Worm (Caenorhabditis elegans) whole organism, L4 larva: ENCODE measurements around the gene trcs-2.

Experiments
- F37D6.2 ChIP-seq: sonication (generic microtip); optimal IDR thresholded peaks from 2 replicates; lab custom pipeline; 2016; ENCODE audit warnings: mild to moderate bottlenecking, missing genetic modification characterization, missing compliant biosample characterization
- F49E8.2 ChIP-seq: sonication (generic microtip); optimal IDR thresholded peaks from 2 replicates; lab custom pipeline; 2016; ENCODE audit warnings: missing compliant biosample characterization, mild to moderate bottlenecking, missing genetic modification characterization, borderline replicate concordance
- T20F7.1 ChIP-seq: fragments of 200-800 bp; sonication (Bioruptor generic); optimal IDR thresholded peaks from 2 replicates; lab custom pipeline; 2018; ENCODE audit warnings: mild to moderate bottlenecking, missing genetic modification characterization, missing compliant biosample characterization
- Y105C5A.15 ChIP-seq: fragments of 200-800 bp; sonication (Bioruptor generic); IDR thresholded peaks from 2 replicates; pipeline ENCODE4 v1.3.6; 2022; ENCODE audit warnings: missing genetic modification characterization, missing compliant biosample characterization
- Y5F2A.4 ChIP-seq: fragments of 200-800 bp; sonication (Bioruptor generic); optimal IDR thresholded peaks from 2 replicates; lab custom pipeline; 2018; ENCODE audit warnings: mild to moderate bottlenecking, missing genetic modification characterization, missing compliant biosample characterization
- ZK337.2 ChIP-seq: fragments of 200-800 bp; sonication (Bioruptor generic); IDR thresholded peaks from 2 replicates; pipeline ENCODE4 v1.3.6; 2022; ENCODE audit warnings: missing genetic modification reagents, missing genetic modification characterization, missing compliant biosample characterization
- aly-2 ChIP-seq: sonication (generic microtip); optimal IDR thresholded peaks from 2 replicates; lab custom pipeline; 2018; ENCODE audit warnings: missing biosample characterization, missing genetic modification characterization
- attf-4 ChIP-seq: sonication (generic microtip); optimal IDR thresholded peaks from 3 replicates; lab custom pipeline; 2017; ENCODE audit warnings: missing biosample characterization, missing genetic modification characterization
- ceh-28 ChIP-seq: fragments of 150-350 bp; optimal IDR thresholded peaks from 2 replicates; lab custom pipeline; 2014; ENCODE audit warnings: missing biosample characterization, missing genetic modification reagents, missing genetic modification characterization
- ceh-62 ChIP-seq: sonication (generic microtip); optimal IDR thresholded peaks from 2 replicates; lab custom pipeline; 2017; ENCODE audit warnings: missing biosample characterization, missing genetic modification characterization
- daf-12 ChIP-seq: fragments of 150-350 bp; optimal IDR thresholded peaks from 2 replicates; lab custom pipeline; 2014; ENCODE audit warnings: missing biosample characterization, missing genetic modification reagents, missing genetic modification characterization
- daf-16 ChIP-seq, 3 experiments: sonication (generic microtip); optimal IDR thresholded peaks; 2 replicates each; lab custom pipeline; 2016 to 2017; ENCODE audit warnings: missing genetic modification characterization in 3 of 3, missing genetic modification reagents in 3 of 3, mild to moderate bottlenecking in 2 of 3, missing compliant biosample characterization in 2 of 3, missing biosample characterization in 1 of 3, moderate library complexity in 1 of 3
- daf-8 ChIP-seq: fragments of 200-800 bp; sonication (Bioruptor generic); IDR thresholded peaks from 2 replicates; pipeline ENCODE4 v1.3.6; 2022; ENCODE audit warnings: missing genetic modification characterization, missing compliant biosample characterization
- dmd-6 ChIP-seq: fragments of 200-800 bp; sonication (Bioruptor generic); IDR thresholded peaks from 2 replicates; pipeline ENCODE4 v1.3.6; 2022; ENCODE audit warnings: missing genetic modification reagents, missing genetic modification characterization, missing compliant biosample characterization
- dmd-8 ChIP-seq: fragments of 200-800 bp; sonication (Bioruptor generic); IDR thresholded peaks from 2 replicates; pipeline ENCODE4 v1.3.6; 2022; ENCODE audit warnings: missing genetic modification characterization, missing compliant biosample characterization
- dve-1 ChIP-seq: sonication (generic microtip); optimal IDR thresholded peaks from 2 replicates; lab custom pipeline; 2017; ENCODE audit warnings: antibody characterized with exemption, mild to moderate bottlenecking, missing genetic modification characterization, missing compliant biosample characterization; ENCODE audit not compliant: insufficient read depth
- egl-27 ChIP-seq: sonication (generic microtip); optimal IDR thresholded peaks from 3 replicates; lab custom pipeline; 2017; ENCODE audit warnings: missing biosample characterization, missing genetic modification reagents, missing genetic modification characterization
- egl-43 ChIP-seq: fragments of 200-800 bp; sonication (Bioruptor generic); IDR thresholded peaks from 2 replicates; pipeline ENCODE4 v1.3.6; 2022; ENCODE audit warnings: missing genetic modification reagents, missing genetic modification characterization, missing compliant biosample characterization
- gei-8 ChIP-seq: fragments of 200-800 bp; sonication (Bioruptor generic); optimal IDR thresholded peaks from 2 replicates; lab custom pipeline; 2018; ENCODE audit warnings: mild to moderate bottlenecking, missing genetic modification characterization, missing compliant biosample characterization
- hlh-11 ChIP-seq: fragments of 200-800 bp; sonication (Bioruptor generic); optimal IDR thresholded peaks from 2 replicates; lab custom pipeline; 2018; ENCODE audit warnings: mild to moderate bottlenecking, missing genetic modification characterization, missing compliant biosample characterization
- hlh-30 ChIP-seq: sonication (generic microtip); optimal IDR thresholded peaks from 2 replicates; lab custom pipeline; 2017; ENCODE audit warnings: antibody characterized with exemption, mild to moderate bottlenecking, missing genetic modification characterization, missing compliant biosample characterization; ENCODE audit not compliant: insufficient read depth
- lin-15B ChIP-seq: fragments of 150-350 bp; sonication (generic microtip); optimal IDR thresholded peaks from 3 replicates; lab custom pipeline; 2014; ENCODE audit warnings: missing biosample characterization, missing genetic modification characterization
- lsy-2 ChIP-seq, 2 experiments: fragments of 150-350 bp in 1 of 2; sonication (generic microtip) in 1 of 2; optimal IDR thresholded peaks; 2 replicates each; lab custom pipeline; 2014 to 2017; ENCODE audit warnings: missing biosample characterization in 2 of 2, missing genetic modification characterization in 2 of 2
- madf-9 ChIP-seq: fragments of 200-800 bp; sonication (Bioruptor generic); conservative IDR thresholded peaks from 2 replicates; pipeline ENCODE4 v1.3.6; 2022; ENCODE audit warnings: missing genetic modification reagents, missing genetic modification characterization, missing compliant biosample characterization
- mdl-1 ChIP-seq, 2 experiments: fragments of 150-350 bp in 1 of 2; sonication (generic microtip) in 1 of 2; optimal IDR thresholded peaks; 2 replicates each; lab custom pipeline; 2014 to 2017; ENCODE audit warnings: missing biosample characterization in 2 of 2, missing genetic modification characterization in 2 of 2
- mdt-29 ChIP-seq: fragments of 200-800 bp; sonication (Bioruptor generic); IDR thresholded peaks from 2 replicates; pipeline ENCODE4 v1.3.6; 2022; ENCODE audit warnings: missing genetic modification reagents, missing genetic modification characterization, missing compliant biosample characterization
- mep-1 ChIP-seq: fragments of 150-350 bp; sonication (generic microtip); optimal IDR thresholded peaks from 3 replicates; lab custom pipeline; 2014; ENCODE audit warnings: missing biosample characterization, missing genetic modification characterization
- mxl-2 ChIP-seq: fragments of 200-800 bp; sonication (Bioruptor generic); conservative IDR thresholded peaks from 2 replicates; pipeline ENCODE4 v1.3.6; 2022; ENCODE audit warnings: missing genetic modification reagents, missing genetic modification characterization, missing compliant biosample characterization
- nhr-10 ChIP-seq: fragments of 150-350 bp; optimal IDR thresholded peaks from 2 replicates; lab custom pipeline; 2014; ENCODE audit warnings: missing biosample characterization, missing genetic modification characterization
- nhr-11 ChIP-seq: fragments of 150-350 bp; optimal IDR thresholded peaks from 2 replicates; lab custom pipeline; 2014; ENCODE audit warnings: missing biosample characterization, missing genetic modification characterization
- nhr-237 ChIP-seq: sonication (generic microtip); optimal IDR thresholded peaks from 2 replicates; lab custom pipeline; 2017; ENCODE audit warnings: missing biosample characterization, missing genetic modification characterization
- nhr-28 ChIP-seq: fragments of 150-350 bp; optimal IDR thresholded peaks from 2 replicates; lab custom pipeline; 2014; ENCODE audit warnings: missing biosample characterization, missing genetic modification characterization
- nhr-41 ChIP-seq: fragments of 200-800 bp; sonication (Bioruptor generic); IDR thresholded peaks from 2 replicates; pipeline ENCODE4 v1.3.6; 2022; ENCODE audit warnings: missing genetic modification reagents, missing genetic modification characterization, missing compliant biosample characterization
- nhr-48 ChIP-seq: sonication (generic microtip); optimal IDR thresholded peaks from 2 replicates; lab custom pipeline; 2016; ENCODE audit warnings: mild to moderate bottlenecking, missing genetic modification characterization, missing compliant biosample characterization
- nhr-77 ChIP-seq: fragments of 150-350 bp; optimal IDR thresholded peaks from 2 replicates; lab custom pipeline; 2014; ENCODE audit warnings: missing biosample characterization, missing genetic modification characterization
- pha-4 ChIP-seq, 2 experiments: fragments of 150-350 bp in 1 of 2; fragments of 200-800 bp in 1 of 2; sonication (Bioruptor generic) in 1 of 2; IDR thresholded peaks in 1 of 2; optimal IDR thresholded peaks in 1 of 2; 2 replicates each; pipeline versions ENCODE4 v1.3.6 to Lab custom; 2014 to 2022; ENCODE audit warnings: missing genetic modification characterization in 2 of 2, missing genetic modification reagents in 2 of 2, missing biosample characterization in 1 of 2, missing compliant biosample characterization in 1 of 2
- php-3 ChIP-seq: fragments of 200-800 bp; sonication (Bioruptor generic); IDR thresholded peaks from 2 replicates; pipeline ENCODE4 v1.3.6; 2022; ENCODE audit warnings: missing genetic modification reagents, missing genetic modification characterization, missing compliant biosample characterization
- pqm-1 ChIP-seq: sonication (generic microtip); optimal IDR thresholded peaks from 2 replicates; lab custom pipeline; 2017; ENCODE audit warnings: missing biosample characterization, missing genetic modification characterization
- sdz-12 ChIP-seq: fragments of 200-800 bp; sonication (Bioruptor generic); optimal IDR thresholded peaks from 2 replicates; lab custom pipeline; 2018; ENCODE audit warnings: mild to moderate bottlenecking, missing genetic modification characterization, missing compliant biosample characterization
- set-16 ChIP-seq: fragments of 200-800 bp; sonication (Bioruptor generic); IDR thresholded peaks from 2 replicates; pipeline ENCODE4 v1.3.6; 2022; ENCODE audit warnings: missing genetic modification reagents, missing genetic modification characterization, missing compliant biosample characterization
- snpc-4 ChIP-seq: fragments of 150-350 bp; optimal IDR thresholded peaks from 2 replicates; lab custom pipeline; 2014; ENCODE audit warnings: missing biosample characterization, missing genetic modification characterization
- unc-130 ChIP-seq: sonication (generic microtip); optimal IDR thresholded peaks from 2 replicates; lab custom pipeline; 2016; ENCODE audit warnings: missing genetic modification reagents, missing genetic modification characterization, missing compliant biosample characterization
- unc-62 ChIP-seq, 3 experiments: fragments of 150-350 bp in 1 of 3; sonication (generic microtip); optimal IDR thresholded peaks in 2 of 3; peaks in 1 of 3; 1 replicate in 1 of 3; 2 replicates in 2 of 3; lab custom pipeline; 2014 to 2017; ENCODE audit warnings: missing biosample characterization in 3 of 3, missing genetic modification characterization in 3 of 3, missing genetic modification reagents in 3 of 3, missing genotype in 1 of 3
- zag-1 ChIP-seq: fragments of 150-350 bp; optimal IDR thresholded peaks from 2 replicates; lab custom pipeline; 2014; ENCODE audit warnings: missing biosample characterization, missing genetic modification characterization

Gene trcs-2

ce11 chrII:8703729-8704128 lies 18.5 kb upstream of the trcs-2 start, which contains the start of gene ceh-7 (continued):
- TF ChIP-seq set-16 (GFP tag; lab: Robert Waterston, UW) (no peak), sdz-12 (no peak), unc-130 (GFP tag; lab: Kevin White, UChicago) (no peak)
- TF ChIP-seq, all 104 proteins: peak for 0

ce11 chrII:8704413-8704874 lies 17.8 kb upstream of the trcs-2 start, which contains the start of gene prx-5:
TSS of gene prx-5 (plus strand) at chrII:8704824.
- peak; percentile 35 for TF ChIP-seq pqm-1 (tag; lab: Kevin White, UChicago)
- TF ChIP-seq dve-1, result peak; percentile 32
- no peak for TF ChIP-seq ceh-28
- TF ChIP-seq Y5F2A.4 (GFP tag; lab: Kevin White, UChicago), result no peak
- TF ChIP-seq nhr-28 (tag; lab: Kevin White, UChicago), result peak; percentile 77
- peak; percentile 10 for TF ChIP-seq T20F7.1 (GFP tag; lab: Kevin White, UChicago)
- TF ChIP-seq dmd-6 (GFP tag; lab: Robert Waterston, UW), result peak; percentile 29; the same call in 1 of the 2 replicates
- no peak for TF ChIP-seq gei-8 (GFP tag; lab: Kevin White, UChicago)
- no peak for TF ChIP-seq pha-4 (GFP tag; IDR thresholded peaks at IDR 0.05; lab: Robert Waterston, UW)
- TF ChIP-seq pha-4 (tag; optimal IDR thresholded peaks at IDR 0.05; lab: Kevin White, UChicago), result no peak

- TF ChIP-seq unc-62 (GFP tag; optimal IDR thresholded peaks at IDR 0.05 in 1 of 2; lab: Kevin White, UChicago) (peak in 1 of 2 experiments; percentile 71), unc-62 (tag; optimal IDR thresholded peaks at IDR 0.05; lab: Kevin White, UChicago) (no peak), mdl-1 (tag; optimal IDR thresholded peaks at IDR 0.05; lab: Kevin White, UChicago) (no peak), hlh-11 (tag; lab: Kevin White, UChicago) (peak; percentile 55), nhr-77 (tag; lab: Kevin White, UChicago) (no peak), nhr-11 (peak; percentile 71), egl-43 (GFP tag; lab: Robert Waterston, UW) (no peak), lin-15B (tag; lab: Kevin White, UChicago) (no peak), dmd-8 (GFP tag; lab: Robert Waterston, UW) (no peak), php-3 (GFP tag; lab: Robert Waterston, UW) (no peak), mep-1 (tag; lab: Kevin White, UChicago) (no peak), nhr-237 (tag; lab: Kevin White, UChicago) (no peak), zag-1 (tag; lab: Kevin White, UChicago) (no peak), snpc-4 (tag; lab: Kevin White, UChicago) (no peak), pha-4 (GFP tag; IDR thresholded peaks at IDR 0.05; lab: Robert Waterston, UW) (no peak), pha-4 (tag; optimal IDR thresholded peaks at IDR 0.05; lab: Kevin White, UChicago) (no peak), F49E8.2 (tag; lab: Kevin White, UChicago) (no peak), hlh-30 (peak; percentile 74), daf-16 (GFP tag; optimal IDR thresholded peaks at IDR 0.05; lab: Kevin White, UChicago) (peak in 1 of 2 experiments; percentile 25), daf-16 (tag; optimal IDR thresholded peaks at IDR 0.05; lab: Kevin White, UChicago) (no peak), F37D6.2 (tag; lab: Kevin White, UChicago) (no peak), ceh-62 (tag; lab: Kevin White, UChicago) (no peak), mdt-29 (GFP tag; lab: Robert Waterston, UW) (no peak), lsy-2 (tag; optimal IDR thresholded peaks at IDR 0.05; lab: Kevin White, UChicago) (peak in 1 of 2 experiments; percentile 36)
Measured at ce11 chrII:8707024-8707423, 15.2 kb upstream of the trcs-2 start, which contains the start of gene cup-16. TSS of gene cup-16 (plus strand) at chrII:8707155.

- TF ChIP-seq daf-8 (GFP tag; lab: Robert Waterston, UW) (no peak), Y105C5A.15 (GFP tag; lab: Robert Waterston, UW) (no peak), nhr-48 (tag; lab: Kevin White, UChicago) (no peak), nhr-77 (tag; lab: Kevin White, UChicago) (no peak), nhr-41 (GFP tag; lab: Robert Waterston, UW) (no peak), mdt-29 (GFP tag; lab: Robert Waterston, UW) (no peak), madf-9 (no peak), daf-12 (tag; lab: Kevin White, UChicago) (no peak), hlh-30 (no peak), hlh-11 (tag; lab: Kevin White, UChicago) (no peak), mdl-1 (tag; optimal IDR thresholded peaks at IDR 0.05; lab: Kevin White, UChicago) (no peak), attf-4 (tag; lab: Kevin White, UChicago) (no peak), egl-27 (tag; lab: Kevin White, UChicago) (no peak), unc-130 (GFP tag; lab: Kevin White, UChicago) (no peak), mxl-2 (GFP tag; lab: Robert Waterston, UW) (no peak), ZK337.2 (GFP tag; lab: Robert Waterston, UW) (no peak), nhr-10 (tag; lab: Kevin White, UChicago) (no peak), aly-2 (no peak), lsy-2 (tag; optimal IDR thresholded peaks at IDR 0.05; lab: Kevin White, UChicago) (no peak)
Measured at ce11 chrII:8710317-8710716, 12.0 kb upstream of the trcs-2 start, which contains the start of gene srg-15. TSS of gene srg-15 (minus strand) at chrII:8710417.
